Worm (Caenorhabditis elegans) whole organism, L3 larva: Measurements from ENCODE around the gene nhr-291.

ENCODE experiments used
- R02D3.7 ChIP-seq: fragments of 150-350 bp; optimal IDR thresholded peaks from 2 replicates; lab custom pipeline; 2014; ENCODE audit warnings: missing biosample characterization, missing genetic modification characterization
- ama-1 ChIP-seq: fragments of 150-350 bp; optimal IDR thresholded peaks from 2 replicates; lab custom pipeline; 2018
- ceh-16 ChIP-seq: sonication (generic microtip); optimal IDR thresholded peaks from 2 replicates; lab custom pipeline; 2017; ENCODE audit warnings: missing biosample characterization, missing genetic modification characterization
- ceh-82 ChIP-seq: fragments of 150-350 bp; optimal IDR thresholded peaks from 2 replicates; lab custom pipeline; 2014; ENCODE audit warnings: missing biosample characterization, missing genetic modification characterization
- eor-1 ChIP-seq, 2 experiments: fragments of 150-350 bp; optimal IDR thresholded peaks; 2 replicates each; lab custom pipeline; 2014 to 2018; ENCODE audit warnings: missing biosample characterization in 2 of 2, missing genetic modification characterization in 2 of 2
- fkh-10 ChIP-seq: sonication (generic microtip); optimal IDR thresholded peaks from 2 replicates; lab custom pipeline; 2017; ENCODE audit warnings: missing biosample characterization, missing genetic modification reagents, missing genetic modification characterization
- fkh-2 ChIP-seq: fragments of 150-350 bp; optimal IDR thresholded peaks from 2 replicates; lab custom pipeline; 2014; ENCODE audit warnings: missing biosample characterization, missing genetic modification reagents, missing genetic modification characterization
- fos-1 ChIP-seq: fragments of 150-350 bp; optimal IDR thresholded peaks from 2 replicates; lab custom pipeline; 2014; ENCODE audit warnings: missing biosample characterization, missing genetic modification characterization
- hmg-11 ChIP-seq: sonication (generic microtip); optimal IDR thresholded peaks from 2 replicates; lab custom pipeline; 2016; ENCODE audit warnings: missing genetic modification characterization, missing compliant biosample characterization
- jun-1 ChIP-seq: fragments of 150-350 bp; optimal IDR thresholded peaks from 2 replicates; lab custom pipeline; 2014; ENCODE audit warnings: missing biosample characterization, missing genetic modification reagents, missing genetic modification characterization
- lsy-12 ChIP-seq: sonication (generic microtip); optimal IDR thresholded peaks from 2 replicates; lab custom pipeline; 2016; ENCODE audit warnings: mild to moderate bottlenecking, missing genetic modification characterization, missing compliant biosample characterization
- mdl-1 ChIP-seq: fragments of 150-350 bp; optimal IDR thresholded peaks from 2 replicates; lab custom pipeline; 2014; ENCODE audit warnings: missing biosample characterization, missing genetic modification characterization
- nfya-1 ChIP-seq: sonication (generic microtip); optimal IDR thresholded peaks from 2 replicates; lab custom pipeline; 2017; ENCODE audit warnings: missing genetic modification characterization, mild to moderate bottlenecking, missing compliant biosample characterization, antibody characterized with exemption, moderate library complexity; ENCODE audit not compliant: insufficient read depth
- nhr-67 ChIP-seq: fragments of 150-350 bp; optimal IDR thresholded peaks from 2 replicates; lab custom pipeline; 2014; ENCODE audit warnings: missing biosample characterization, missing genetic modification characterization
- nhr-76 ChIP-seq: fragments of 150-350 bp; sonication (generic microtip); optimal IDR thresholded peaks from 5 replicates; lab custom pipeline; 2014; ENCODE audit warnings: missing biosample characterization, missing genetic modification characterization
- pha-4 ChIP-seq: fragments of 150-350 bp; optimal IDR thresholded peaks from 2 replicates; lab custom pipeline; 2014; ENCODE audit warnings: missing biosample characterization, missing genetic modification reagents, missing genetic modification characterization
- pqm-1 ChIP-seq: fragments of 150-350 bp; optimal IDR thresholded peaks from 2 replicates; lab custom pipeline; 2017; ENCODE audit warnings: missing biosample characterization, missing genetic modification characterization, inconsistent platforms
- skn-1 ChIP-seq: fragments of 150-350 bp; optimal IDR thresholded peaks from 2 replicates; lab custom pipeline; 2014; ENCODE audit warnings: missing biosample characterization, missing genetic modification characterization
- unc-62 ChIP-seq: fragments of 150-350 bp; sonication (generic microtip); optimal IDR thresholded peaks from 4 replicates; lab custom pipeline; 2014; ENCODE audit warnings: missing biosample characterization, missing genetic modification reagents, missing genetic modification characterization
- zag-1 ChIP-seq: fragments of 150-350 bp; optimal IDR thresholded peaks from 2 replicates; lab custom pipeline; 2014; ENCODE audit warnings: missing biosample characterization, missing genetic modification characterization
- ztf-4 ChIP-seq: fragments of 150-350 bp; optimal IDR thresholded peaks from 2 replicates; lab custom pipeline; 2014; ENCODE audit warnings: missing biosample characterization, missing genetic modification characterization

The nhr-291 gene

ce11 chrV:15367770-15368169 is 49.0 kb downstream of the nhr-291 start:
- TF ChIP-seq R02D3.7 (no peak), nfya-1 (tag; lab: Kevin White, UChicago) (no peak), pqm-1 (tag; lab: Kevin White, UChicago) (no peak), ceh-16 (tag; lab: Kevin White, UChicago) (no peak), ama-1 (lab: Kevin White, UChicago) (no peak), nhr-76 (tag; lab: Kevin White, UChicago) (no peak), ceh-82 (no peak), fkh-2 (no peak), zag-1 (tag; lab: Kevin White, UChicago) (no peak), unc-62 (GFP tag; lab: Kevin White, UChicago) (no peak), lsy-12 (no peak), hmg-11 (tag; lab: Kevin White, UChicago) (no peak), fkh-10 (GFP tag; lab: Kevin White, UChicago) (no peak), nhr-67 (tag; lab: Kevin White, UChicago) (no peak), fos-1 (tag; lab: Kevin White, UChicago) (no peak), pha-4 (no peak), skn-1 (no peak), eor-1 (tag; optimal IDR thresholded peaks at IDR 0.05; lab: Kevin White, UChicago) (no peak)

DNA sequence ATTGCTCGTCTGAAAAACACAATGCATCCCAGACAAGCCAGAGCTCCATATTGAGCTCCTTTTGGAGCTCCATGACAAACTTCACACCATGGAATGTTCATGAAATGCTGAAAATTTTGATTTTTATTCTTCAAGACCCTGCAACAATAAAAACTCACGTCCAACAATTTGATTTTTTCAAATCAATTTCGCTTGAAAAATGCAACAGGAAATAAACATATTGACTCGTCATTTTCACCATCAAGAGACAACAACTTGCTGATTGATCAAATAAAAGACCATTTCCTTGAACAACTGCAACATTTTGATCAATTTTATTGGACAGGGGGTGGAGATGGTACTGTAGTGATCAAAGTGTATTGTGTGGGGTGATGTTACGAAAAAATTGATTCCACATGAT is 50.9 kb downstream of the nhr-291 start, which contains the start of gene nhr-269:
Gene nhr-269 (minus strand): TSS at position 101 of the 400 bp plus-strand sequence.
- no peak for TF ChIP-seq ztf-4 (tag; lab: Kevin White, UChicago)
- no peak for TF ChIP-seq jun-1 (tag; lab: Kevin White, UChicago)
- TF ChIP-seq mdl-1 (tag; lab: Kevin White, UChicago), result no peak
- TF ChIP-seq nhr-76 (tag; lab: Kevin White, UChicago), result no peak
- no peak for TF ChIP-seq ceh-16 (tag; lab: Kevin White, UChicago)
- TF ChIP-seq, all 47 proteins: peak for 0
